Worm (Caenorhabditis elegans) whole organism, mixed stage, embryonic: Measurements from ENCODE around the gene Y65A5A.24.

Experiments used
- M03D4.4 ChIP-seq: sonication (generic microtip); optimal IDR thresholded peaks from 2 replicates; lab custom pipeline; 2017; ENCODE audit warnings: mild to moderate bottlenecking, missing genetic modification characterization, missing compliant biosample characterization
- bed-3 ChIP-seq: fragments of 200-800 bp; sonication (Bioruptor generic); optimal IDR thresholded peaks from 3 replicates; lab custom pipeline; 2018; ENCODE audit warnings: mild to moderate bottlenecking, missing genetic modification characterization, moderate library complexity, missing compliant biosample characterization
- blmp-1 ChIP-seq: fragments of 150-350 bp; optimal IDR thresholded peaks from 2 replicates; lab custom pipeline; 2014; ENCODE audit warnings: missing biosample characterization, missing genetic modification characterization
- ceh-39 ChIP-seq: fragments of 150-350 bp; optimal IDR thresholded peaks from 2 replicates; lab custom pipeline; 2014; ENCODE audit warnings: missing biosample characterization, missing genetic modification characterization
- ceh-43 ChIP-seq: fragments of 200-800 bp; sonication (Bioruptor generic); optimal IDR thresholded peaks from 2 replicates; lab custom pipeline; 2018; ENCODE audit warnings: mild to moderate bottlenecking, missing genetic modification characterization, moderate library complexity, missing compliant biosample characterization
- ceh-83 ChIP-seq: fragments of 200-800 bp; sonication (Bioruptor generic); optimal IDR thresholded peaks from 2 replicates; lab custom pipeline; 2018; ENCODE audit warnings: mild to moderate bottlenecking, missing genetic modification characterization, missing compliant biosample characterization
- ces-1 ChIP-seq: fragments of 150-350 bp; optimal IDR thresholded peaks from 2 replicates; lab custom pipeline; 2014; ENCODE audit warnings: missing biosample characterization, missing genetic modification reagents, missing genetic modification characterization
- cnd-1 ChIP-seq: fragments of 200-800 bp; sonication (Bioruptor generic); optimal IDR thresholded peaks from 2 replicates; lab custom pipeline; 2018; ENCODE audit warnings: mild to moderate bottlenecking, missing genetic modification characterization, missing compliant biosample characterization
- drap-1 ChIP-seq: fragments of 200-800 bp; sonication (Bioruptor generic); optimal IDR thresholded peaks from 3 replicates; lab custom pipeline; 2018; ENCODE audit warnings: mild to moderate bottlenecking, missing genetic modification characterization, missing compliant biosample characterization
- elt-1 ChIP-seq: sonication (generic microtip); optimal IDR thresholded peaks from 2 replicates; lab custom pipeline; 2017; ENCODE audit warnings: missing genetic modification characterization, mild to moderate bottlenecking, missing compliant biosample characterization, antibody characterized with exemption, moderate library complexity, borderline replicate concordance; ENCODE audit not compliant: insufficient read depth
- elt-3 ChIP-seq: fragments of 150-350 bp; optimal IDR thresholded peaks from 2 replicates; lab custom pipeline; 2014; ENCODE audit warnings: missing biosample characterization, missing genetic modification characterization
- flh-1 ChIP-seq: fragments of 200-800 bp; sonication (Bioruptor generic); optimal IDR thresholded peaks from 2 replicates; lab custom pipeline; 2018; ENCODE audit warnings: mild to moderate bottlenecking, missing genetic modification characterization, moderate library complexity, missing compliant biosample characterization
- ham-2 ChIP-seq: fragments of 200-800 bp; sonication (Bioruptor generic); optimal IDR thresholded peaks from 2 replicates; lab custom pipeline; 2018; ENCODE audit warnings: mild to moderate bottlenecking, missing genetic modification characterization, missing compliant biosample characterization
- hlh-1 ChIP-seq: fragments of 150-350 bp; optimal IDR thresholded peaks from 2 replicates; lab custom pipeline; 2014; ENCODE audit warnings: missing biosample characterization, missing genetic modification reagents, missing genetic modification characterization
- lin-13 ChIP-seq: fragments of 150-350 bp; optimal IDR thresholded peaks from 2 replicates; lab custom pipeline; 2014; ENCODE audit warnings: missing biosample characterization, missing genetic modification characterization
- lin-32 ChIP-seq: fragments of 200-800 bp; sonication (Bioruptor generic); optimal IDR thresholded peaks from 2 replicates; lab custom pipeline; 2018; ENCODE audit warnings: mild to moderate bottlenecking, missing genetic modification characterization, missing compliant biosample characterization
- lsy-2 ChIP-seq: fragments of 150-350 bp; optimal IDR thresholded peaks from 2 replicates; lab custom pipeline; 2014; ENCODE audit warnings: missing biosample characterization, missing genetic modification characterization
- mab-5 ChIP-seq: fragments of 150-350 bp; optimal IDR thresholded peaks from 2 replicates; lab custom pipeline; 2014; ENCODE audit warnings: missing biosample characterization, missing genetic modification characterization
- mep-1 ChIP-seq: fragments of 150-350 bp; optimal IDR thresholded peaks from 2 replicates; lab custom pipeline; 2017; ENCODE audit warnings: missing biosample characterization, missing genetic modification reagents, missing genetic modification characterization, inconsistent platforms
- mls-2 ChIP-seq: sonication (generic microtip); optimal IDR thresholded peaks from 2 replicates; lab custom pipeline; 2016; ENCODE audit warnings: mild to moderate bottlenecking, missing genetic modification characterization, moderate library complexity, missing compliant biosample characterization
- nhr-12 ChIP-seq: fragments of 150-350 bp; optimal IDR thresholded peaks from 2 replicates; lab custom pipeline; 2014; ENCODE audit warnings: missing biosample characterization, missing genetic modification characterization
- nhr-2 ChIP-seq: fragments of 150-350 bp; optimal IDR thresholded peaks from 2 replicates; lab custom pipeline; 2014; ENCODE audit warnings: missing biosample characterization, missing genetic modification characterization
- nhr-237 ChIP-seq: fragments of 150-350 bp; optimal IDR thresholded peaks from 2 replicates; lab custom pipeline; 2014; ENCODE audit warnings: missing biosample characterization, missing genetic modification characterization
- nhr-28 ChIP-seq: fragments of 150-350 bp; optimal IDR thresholded peaks from 2 replicates; lab custom pipeline; 2014; ENCODE audit warnings: missing biosample characterization, missing genetic modification characterization
- nhr-76 ChIP-seq: sonication (generic microtip); optimal IDR thresholded peaks from 2 replicates; lab custom pipeline; 2017; ENCODE audit warnings: missing biosample characterization, missing genetic modification characterization
- pha-4 ChIP-seq: fragments of 150-350 bp; optimal IDR thresholded peaks from 2 replicates; lab custom pipeline; 2018; ENCODE audit warnings: missing biosample characterization, missing genetic modification reagents, missing genetic modification characterization
- sem-2 ChIP-seq: fragments of 200-800 bp; sonication (Bioruptor generic); optimal IDR thresholded peaks from 2 replicates; lab custom pipeline; 2018; ENCODE audit warnings: mild to moderate bottlenecking, missing genetic modification characterization, missing compliant biosample characterization
- snpc-4 ChIP-seq: fragments of 150-350 bp; optimal IDR thresholded peaks from 2 replicates; lab custom pipeline; 2014; ENCODE audit warnings: missing biosample characterization, missing genetic modification characterization
- sptf-1 ChIP-seq: sonication (generic microtip); optimal IDR thresholded peaks from 2 replicates; lab custom pipeline; 2017; ENCODE audit warnings: mild to moderate bottlenecking, missing genetic modification characterization, moderate library complexity, missing compliant biosample characterization
- tbx-8 ChIP-seq: fragments of 200-800 bp; sonication (Bioruptor generic); optimal IDR thresholded peaks from 2 replicates; lab custom pipeline; 2018; ENCODE audit warnings: mild to moderate bottlenecking, missing genetic modification characterization, moderate library complexity, missing compliant biosample characterization
- unc-120 ChIP-seq: sonication (generic microtip); optimal IDR thresholded peaks from 2 replicates; lab custom pipeline; 2017; ENCODE audit warnings: missing genetic modification characterization, missing compliant biosample characterization; ENCODE audit not compliant: poor library complexity, severe bottlenecking
- unc-39 ChIP-seq: fragments of 150-350 bp; optimal IDR thresholded peaks from 2 replicates; lab custom pipeline; 2014; ENCODE audit warnings: missing biosample characterization, missing genetic modification characterization
- unc-62 ChIP-seq: fragments of 150-350 bp; optimal IDR thresholded peaks from 2 replicates; lab custom pipeline; 2014; ENCODE audit warnings: missing biosample characterization, missing genetic modification reagents, missing genetic modification characterization
- zip-8 ChIP-seq: fragments of 150-350 bp; optimal IDR thresholded peaks from 2 replicates; lab custom pipeline; 2014; ENCODE audit warnings: missing biosample characterization, missing genetic modification characterization
- ztf-11 ChIP-seq: fragments of 150-350 bp; optimal IDR thresholded peaks from 2 replicates; lab custom pipeline; 2014; ENCODE audit warnings: missing biosample characterization, missing genetic modification characterization

The Y65A5A.24 gene

ce11 chrIV:16380278-16380677, 13.5 kb upstream of the Y65A5A.24 start:
- TF ChIP-seq ces-1 (GFP tag; lab: Kevin White, UChicago) (peak; percentile 55), lin-32 (GFP tag; lab: Kevin White, UChicago) (peak; percentile 57), pha-4 (no peak)

ce11 chrIV:16380937-16381336, 12.8 kb upstream of the Y65A5A.24 start:
- TF ChIP-seq M03D4.4, result peak; percentile 18
- no peak for TF ChIP-seq ceh-39 (tag; lab: Kevin White, UChicago)

DNA sequence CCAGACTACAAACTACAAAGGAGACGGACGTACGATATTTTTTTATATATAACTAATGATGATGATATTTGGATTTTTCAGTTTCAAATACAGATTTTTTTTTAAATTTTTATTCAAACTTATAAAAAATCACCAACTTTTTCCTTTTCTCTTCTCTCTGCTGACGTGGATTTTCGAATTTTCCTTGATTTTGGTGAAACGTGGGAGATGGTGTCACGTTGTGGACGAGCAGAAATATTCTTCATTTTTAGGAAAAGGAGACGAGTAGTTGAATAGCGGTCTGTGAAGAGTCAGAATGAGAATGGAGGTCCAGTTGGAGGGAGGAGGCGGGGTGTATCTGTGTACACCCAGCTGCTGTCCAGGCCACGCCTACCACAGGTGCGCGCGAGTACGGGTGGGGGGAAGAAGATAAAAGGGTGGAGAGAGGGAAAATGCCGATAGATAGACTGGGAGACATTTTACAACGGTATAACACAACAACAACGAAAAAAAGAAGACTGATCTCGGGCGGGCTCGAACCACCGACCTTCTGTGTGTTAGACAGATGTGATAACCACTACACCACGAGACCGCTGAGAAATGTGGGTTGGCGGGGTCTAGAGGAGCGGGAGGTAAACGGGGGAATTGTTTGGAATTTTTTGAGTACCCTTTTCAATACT, 11.7 kb upstream of the Y65A5A.24 start, which contains the start of gene Y7A9D.1:
Gene Y7A9D.1, minus strand, starts transcription at position 283 of the 659 bp plus-strand sequence.
- peak; percentile 13 for TF ChIP-seq bed-3 (GFP tag; lab: Kevin White, UChicago)
- peak; percentile 93 for TF ChIP-seq lin-32 (GFP tag; lab: Kevin White, UChicago)
- peak; percentile 24 for TF ChIP-seq unc-62 (GFP tag; lab: Kevin White, UChicago)
- peak; percentile 90 for TF ChIP-seq sptf-1 (tag; lab: Kevin White, UChicago)
- TF ChIP-seq elt-3 (tag; lab: Kevin White, UChicago), result no peak
- no peak for TF ChIP-seq zip-8 (tag; lab: Kevin White, UChicago)
- no peak for TF ChIP-seq nhr-12 (tag; lab: Kevin White, UChicago)
- no peak for TF ChIP-seq blmp-1 (tag; lab: Kevin White, UChicago)
- peak; percentile 84 for TF ChIP-seq mls-2 (tag; lab: Kevin White, UChicago)
- TF ChIP-seq tbx-8 (GFP tag; lab: Kevin White, UChicago), result peak; percentile 75
- TF ChIP-seq mep-1, result no peak
- TF ChIP-seq M03D4.4, result peak; percentile 85
- TF ChIP-seq lsy-2 (tag; lab: Kevin White, UChicago), result peak; percentile 13
- peak; percentile 89 for TF ChIP-seq ceh-83 (GFP tag; lab: Kevin White, UChicago)
- TF ChIP-seq hlh-1, result peak; percentile 89
- TF ChIP-seq ztf-11 (tag; lab: Kevin White, UChicago), result peak; percentile 45
- peak; percentile 56 for TF ChIP-seq flh-1
- TF ChIP-seq drap-1 (GFP tag; lab: Kevin White, UChicago), result peak; percentile 84
- TF ChIP-seq elt-1 (tag; lab: Kevin White, UChicago), result no peak
- TF ChIP-seq sem-2 (GFP tag; lab: Kevin White, UChicago), result peak; percentile 61
- no peak for TF ChIP-seq snpc-4
- no peak for TF ChIP-seq ceh-43 (GFP tag; lab: Kevin White, UChicago)
- peak; percentile 61 for TF ChIP-seq ham-2
- TF ChIP-seq unc-120, result peak; percentile 73
- TF ChIP-seq unc-39, result no peak
- TF ChIP-seq mab-5 (tag; lab: Kevin White, UChicago), result no peak
- TF ChIP-seq lin-13, result peak; percentile 58
- TF ChIP-seq pha-4, result no peak
- TF ChIP-seq nhr-237, result no peak
- TF ChIP-seq ces-1 (GFP tag; lab: Kevin White, UChicago), result no peak
- TF ChIP-seq nhr-76 (tag; lab: Kevin White, UChicago), result no peak
- TF ChIP-seq nhr-2 (tag; lab: Kevin White, UChicago), result no peak
- no peak for TF ChIP-seq nhr-28 (tag; lab: Kevin White, UChicago)
- TF ChIP-seq cnd-1 (tag; lab: Kevin White, UChicago), result peak; percentile 77
- TF ChIP-seq ceh-39 (tag; lab: Kevin White, UChicago), result no peak

DNA sequence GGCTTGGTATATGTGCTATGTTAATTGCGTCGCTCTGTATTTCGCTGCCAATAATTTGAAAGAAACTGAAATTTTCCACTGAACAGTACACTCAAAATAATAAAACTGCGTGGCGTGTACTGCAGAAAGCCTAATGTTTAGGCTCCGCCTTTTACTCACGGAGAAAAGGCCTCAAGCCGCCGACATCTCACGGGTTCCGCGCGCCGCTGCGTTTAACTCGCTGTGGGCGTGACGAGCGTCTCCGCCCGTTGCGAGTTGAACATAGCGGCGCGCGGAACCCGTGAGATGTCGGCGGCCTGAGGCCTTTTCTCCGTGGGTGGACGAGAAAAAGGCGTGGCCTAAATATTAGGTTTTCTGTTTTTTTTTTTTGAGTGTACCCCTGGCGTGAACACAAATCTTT, 9.1 kb upstream of the Y65A5A.24 start:
- TF ChIP-seq mab-5 (tag; lab: Kevin White, UChicago) (no peak), nhr-2 (tag; lab: Kevin White, UChicago) (no peak), ceh-39 (tag; lab: Kevin White, UChicago) (no peak), hlh-1 (no peak), nhr-12 (tag; lab: Kevin White, UChicago) (no peak)
